Worm (Caenorhabditis elegans): ENCODE data around the gene Y48E1B.3.

DNA sequence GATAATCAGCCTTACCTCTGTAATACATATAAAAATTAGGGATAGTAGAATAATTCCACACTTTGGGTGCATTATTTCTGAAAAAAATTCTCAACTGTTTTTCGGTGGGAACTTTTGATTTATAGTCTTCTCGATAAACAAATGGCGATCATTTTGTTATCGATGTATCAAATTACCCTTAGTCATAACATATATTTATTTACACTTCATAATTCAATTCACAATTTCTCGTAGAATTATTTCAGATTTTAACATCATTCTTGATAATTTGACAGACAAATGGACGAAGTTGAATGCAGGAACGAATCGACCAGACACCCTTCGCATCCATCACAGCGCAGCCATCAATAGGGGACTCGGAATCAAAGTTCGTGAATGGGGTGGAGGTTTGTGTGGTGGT, 22.7 kb upstream of the Y48E1B.3 start, which contains the start of gene clec-145:
- TF ChIP-seq ama-1 (optimal IDR thresholded peaks at IDR 0.05) (no peak), nhr-47 (tag; optimal IDR thresholded peaks at IDR 0.05) (no peak), elt-3 (tag; optimal IDR thresholded peaks at IDR 0.05) (no peak)

All from whole organism, L1 larva.